Worm (Caenorhabditis elegans) whole organism, L2 larva: ENCODE measurements around the gene srbc-44.

Experiments used
- C34F6.9 ChIP-seq: fragments of 150-350 bp; optimal IDR thresholded peaks from 2 replicates; lab custom pipeline; 2014; ENCODE audit warnings: missing biosample characterization, missing genetic modification characterization
- F13H6.1 ChIP-seq: sonication (generic microtip); optimal IDR thresholded peaks from 2 replicates; lab custom pipeline; 2016; ENCODE audit warnings: missing genetic modification characterization, missing compliant biosample characterization
- R02D3.7 ChIP-seq: fragments of 150-350 bp; optimal IDR thresholded peaks from 2 replicates; lab custom pipeline; 2014; ENCODE audit warnings: missing biosample characterization, missing genetic modification characterization
- Y55F3AM.14 ChIP-seq: fragments of 200-800 bp; sonication (Bioruptor generic); optimal IDR thresholded peaks from 2 replicates; lab custom pipeline; 2018; ENCODE audit warnings: mild to moderate bottlenecking, missing genetic modification characterization, missing compliant biosample characterization
- alr-1 ChIP-seq: fragments of 150-350 bp; optimal IDR thresholded peaks from 2 replicates; lab custom pipeline; 2014; ENCODE audit warnings: missing biosample characterization, missing genetic modification characterization
- ama-1 ChIP-seq: fragments of 150-350 bp; optimal IDR thresholded peaks from 2 replicates; lab custom pipeline; 2018; ENCODE audit warnings: inconsistent platforms
- blmp-1 ChIP-seq: sonication (generic microtip); optimal IDR thresholded peaks from 2 replicates; lab custom pipeline; 2017; ENCODE audit warnings: missing genetic modification characterization, mild to moderate bottlenecking, missing compliant biosample characterization, antibody characterized with exemption, moderate library complexity; ENCODE audit not compliant: insufficient read depth
- ceh-82 ChIP-seq: fragments of 150-350 bp; optimal IDR thresholded peaks from 2 replicates; lab custom pipeline; 2014; ENCODE audit warnings: missing biosample characterization, missing genetic modification characterization
- crh-2 ChIP-seq: sonication (generic microtip); optimal IDR thresholded peaks from 2 replicates; lab custom pipeline; 2017; ENCODE audit warnings: missing biosample characterization, missing genetic modification characterization
- dmd-4 ChIP-seq: sonication (generic microtip); optimal IDR thresholded peaks from 2 replicates; lab custom pipeline; 2017; ENCODE audit warnings: missing biosample characterization, missing genetic modification characterization
- egl-27 ChIP-seq: sonication (generic microtip); optimal IDR thresholded peaks from 3 replicates; lab custom pipeline; 2017; ENCODE audit warnings: missing biosample characterization, missing genetic modification reagents, missing genetic modification characterization
- elt-1 ChIP-seq: fragments of 150-350 bp; optimal IDR thresholded peaks from 2 replicates; lab custom pipeline; 2014; ENCODE audit warnings: missing biosample characterization, missing genetic modification characterization
- elt-3 ChIP-seq: sonication (generic microtip); optimal IDR thresholded peaks from 2 replicates; lab custom pipeline; 2017; ENCODE audit warnings: missing biosample characterization, missing genetic modification characterization
- fos-1 ChIP-seq: fragments of 150-350 bp; optimal IDR thresholded peaks from 2 replicates; lab custom pipeline; 2014; ENCODE audit warnings: missing biosample characterization, missing genetic modification characterization
- gmeb-1 ChIP-seq: fragments of 150-350 bp; optimal IDR thresholded peaks from 2 replicates; lab custom pipeline; 2014; ENCODE audit warnings: missing biosample characterization, missing genetic modification characterization
- lin-11 ChIP-seq: fragments of 150-350 bp; sonication (generic microtip); optimal IDR thresholded peaks from 2 replicates; lab custom pipeline; 2014; ENCODE audit warnings: missing biosample characterization, missing genetic modification characterization, inconsistent platforms, mixed read lengths
- lin-13 ChIP-seq: fragments of 150-350 bp; optimal IDR thresholded peaks from 2 replicates; lab custom pipeline; 2014; ENCODE audit warnings: missing biosample characterization, missing genetic modification reagents, missing genetic modification characterization
- lin-39 ChIP-seq: fragments of 150-350 bp; optimal IDR thresholded peaks from 2 replicates; lab custom pipeline; 2014; ENCODE audit warnings: missing biosample characterization, missing genetic modification reagents, missing genetic modification characterization
- lsy-2 ChIP-seq, 2 experiments: fragments of 150-350 bp in 1 of 2; sonication (generic microtip) in 1 of 2; optimal IDR thresholded peaks; 2 replicates each; lab custom pipeline; 2014 to 2017; ENCODE audit warnings: missing biosample characterization in 2 of 2, missing genetic modification characterization in 2 of 2
- mab-5 ChIP-seq: fragments of 150-350 bp; optimal IDR thresholded peaks from 2 replicates; lab custom pipeline; 2014; ENCODE audit warnings: missing biosample characterization, missing genetic modification characterization
- mdl-1 ChIP-seq, 2 experiments: fragments of 150-350 bp in 1 of 2; sonication (generic microtip) in 1 of 2; optimal IDR thresholded peaks; 2 replicates each; lab custom pipeline; 2017; ENCODE audit warnings: missing biosample characterization in 2 of 2, missing genetic modification characterization in 2 of 2
- nhr-10 ChIP-seq: sonication (generic microtip); optimal IDR thresholded peaks from 2 replicates; lab custom pipeline; 2017; ENCODE audit warnings: missing biosample characterization, missing genetic modification characterization
- nhr-12 ChIP-seq: fragments of 150-350 bp; optimal IDR thresholded peaks from 2 replicates; lab custom pipeline; 2014; ENCODE audit warnings: missing biosample characterization, missing genetic modification characterization
- nhr-129 ChIP-seq: fragments of 150-350 bp; optimal IDR thresholded peaks from 2 replicates; lab custom pipeline; 2014; ENCODE audit warnings: missing biosample characterization, missing genetic modification characterization
- nhr-21 ChIP-seq: fragments of 150-350 bp; optimal IDR thresholded peaks from 2 replicates; lab custom pipeline; 2014; ENCODE audit warnings: missing biosample characterization, missing genetic modification characterization
- nhr-23 ChIP-seq: fragments of 150-350 bp; optimal IDR thresholded peaks from 2 replicates; lab custom pipeline; 2014; ENCODE audit warnings: missing biosample characterization, missing genetic modification reagents, missing genetic modification characterization
- nhr-237 ChIP-seq: fragments of 150-350 bp; optimal IDR thresholded peaks from 2 replicates; lab custom pipeline; 2014; ENCODE audit warnings: missing biosample characterization, missing genetic modification characterization
- nhr-25 ChIP-seq: fragments of 150-350 bp; sonication (generic microtip); optimal IDR thresholded peaks from 3 replicates; lab custom pipeline; 2014; ENCODE audit warnings: missing biosample characterization, missing genetic modification characterization
- nhr-77 ChIP-seq: fragments of 150-350 bp; optimal IDR thresholded peaks from 2 replicates; lab custom pipeline; 2014; ENCODE audit warnings: missing biosample characterization, missing genetic modification characterization
- sem-4 ChIP-seq: fragments of 150-350 bp; optimal IDR thresholded peaks from 2 replicates; lab custom pipeline; 2014; ENCODE audit warnings: missing biosample characterization, missing genetic modification reagents, missing genetic modification characterization
- skn-1 ChIP-seq: sonication (generic microtip); optimal IDR thresholded peaks from 2 replicates; lab custom pipeline; 2017; ENCODE audit warnings: missing biosample characterization, missing genetic modification characterization
- sma-9 ChIP-seq, 2 experiments: fragments of 150-350 bp in 1 of 2; sonication (generic microtip) in 1 of 2; optimal IDR thresholded peaks; 2 replicates each; lab custom pipeline; 2014 to 2016; ENCODE audit warnings: missing genetic modification characterization in 2 of 2, mild to moderate bottlenecking in 1 of 2, missing biosample characterization in 1 of 2, missing compliant biosample characterization in 1 of 2, missing genetic modification reagents in 1 of 2, moderate library complexity in 1 of 2
- snpc-4 ChIP-seq: fragments of 150-350 bp; optimal IDR thresholded peaks from 2 replicates; lab custom pipeline; 2014; ENCODE audit warnings: missing biosample characterization, missing genetic modification characterization
- unc-39 ChIP-seq: fragments of 150-350 bp; optimal IDR thresholded peaks from 2 replicates; lab custom pipeline; 2014; ENCODE audit warnings: missing biosample characterization, missing genetic modification characterization
- unc-55 ChIP-seq: fragments of 150-350 bp; sonication (generic microtip); optimal IDR thresholded peaks from 3 replicates; lab custom pipeline; 2014; ENCODE audit warnings: missing biosample characterization, missing genetic modification reagents, missing genetic modification characterization
- unc-62 ChIP-seq: fragments of 150-350 bp; optimal IDR thresholded peaks from 2 replicates; lab custom pipeline; 2014; ENCODE audit warnings: missing biosample characterization, missing genetic modification reagents, missing genetic modification characterization
- zag-1 ChIP-seq: fragments of 150-350 bp; optimal IDR thresholded peaks from 2 replicates; lab custom pipeline; 2014; ENCODE audit warnings: missing biosample characterization, missing genetic modification characterization
- ztf-1 ChIP-seq: fragments of 200-800 bp; sonication (Bioruptor generic); conservative IDR thresholded peaks from 2 replicates; pipeline ENCODE4 v1.3.6; 2022; ENCODE audit warnings: missing genetic modification characterization, missing compliant biosample characterization
- ztf-11 ChIP-seq: sonication (generic microtip); optimal IDR thresholded peaks from 2 replicates; lab custom pipeline; 2017; ENCODE audit warnings: missing biosample characterization, missing genetic modification characterization
- ztf-4 ChIP-seq: fragments of 150-350 bp; optimal IDR thresholded peaks from 2 replicates; lab custom pipeline; 2014; ENCODE audit warnings: missing biosample characterization, missing genetic modification characterization

Gene srbc-44

DNA sequence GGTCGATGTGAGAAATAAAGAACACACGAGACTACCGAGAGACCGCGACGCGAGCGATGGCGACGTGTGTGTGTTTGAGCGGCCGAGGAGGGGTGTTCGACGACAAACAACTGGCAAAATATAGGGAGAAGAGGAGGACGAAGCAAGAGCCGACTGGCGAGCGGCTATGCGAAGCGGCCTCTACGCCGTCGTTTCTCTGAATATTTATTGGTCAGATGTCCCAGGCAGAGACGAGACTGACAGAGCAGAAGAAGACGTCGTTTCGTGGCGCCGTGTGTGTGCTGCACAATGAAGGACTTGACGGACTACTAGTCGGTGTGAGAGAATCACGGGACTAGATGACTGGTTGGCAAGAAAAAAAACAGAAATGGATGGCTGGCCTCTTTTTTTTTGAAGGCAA lies 30.8 kb upstream of the srbc-44 start (continued):
- TF ChIP-seq gmeb-1 (tag; lab: Kevin White, UChicago) (no peak), sem-4 (tag; lab: Kevin White, UChicago) (no peak), ceh-82 (no peak), sma-9 (GFP tag; optimal IDR thresholded peaks at IDR 0.05; lab: Kevin White, UChicago) (no peak), sma-9 (tag; optimal IDR thresholded peaks at IDR 0.05; lab: Kevin White, UChicago) (no peak), Y55F3AM.14 (GFP tag; lab: Kevin White, UChicago) (no peak), nhr-12 (tag; lab: Kevin White, UChicago) (no peak), elt-3 (tag; lab: Kevin White, UChicago) (no peak), ztf-4 (tag; lab: Kevin White, UChicago) (no peak), alr-1 (no peak), lin-11 (tag; lab: Kevin White, UChicago) (peak; percentile 80), C34F6.9 (tag; lab: Kevin White, UChicago) (peak; percentile 43)
- TF ChIP-seq, all 48 proteins: peak for 10

DNA sequence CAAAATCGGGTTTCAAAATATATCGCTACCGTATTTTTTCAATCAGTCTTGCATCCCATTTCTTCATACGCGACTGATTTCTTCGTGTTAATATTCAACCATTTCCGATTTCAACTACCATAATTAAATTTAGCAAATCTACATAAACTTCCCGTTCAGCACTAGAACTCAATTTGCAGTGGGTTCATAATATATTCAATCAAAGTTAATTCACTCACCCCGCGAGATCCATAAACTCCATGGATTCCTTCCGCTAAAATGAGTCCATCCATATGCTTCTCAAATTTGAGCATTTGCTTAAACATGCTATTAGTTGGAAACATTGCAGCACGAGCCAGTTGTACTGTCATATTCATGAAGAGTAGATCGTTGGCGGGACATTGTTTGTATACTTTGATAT lies 30.1 kb upstream of the srbc-44 start:
- no peak for TF ChIP-seq nhr-77 (tag; lab: Kevin White, UChicago)

DNA sequence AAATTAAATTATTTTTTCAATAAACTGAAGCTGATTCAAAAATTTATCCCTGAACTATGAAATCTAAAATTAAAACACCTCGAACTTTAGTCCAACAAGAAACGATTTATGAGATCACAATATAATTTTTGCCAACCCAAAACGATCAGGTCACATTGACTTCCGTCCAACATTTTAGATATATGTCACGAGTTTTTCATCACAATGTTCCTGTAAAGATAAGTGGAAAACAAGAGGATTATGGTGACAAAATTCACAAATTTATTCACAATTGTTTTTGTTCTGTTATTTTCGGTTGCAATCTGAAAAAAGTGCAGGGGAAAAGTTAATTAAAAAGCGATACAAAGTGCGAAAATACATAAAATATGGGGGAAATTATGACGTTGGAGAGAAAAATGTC lies 28.3 kb upstream of the srbc-44 start:
- TF ChIP-seq unc-55 (GFP tag; lab: Kevin White, UChicago) (no peak), nhr-237 (tag; lab: Kevin White, UChicago) (no peak), F13H6.1 (no peak), alr-1 (no peak), skn-1 (tag; lab: Kevin White, UChicago) (no peak), blmp-1 (tag; lab: Kevin White, UChicago) (no peak), egl-27 (tag; lab: Kevin White, UChicago) (no peak), sem-4 (tag; lab: Kevin White, UChicago) (peak; percentile 19), gmeb-1 (tag; lab: Kevin White, UChicago) (no peak), nhr-12 (tag; lab: Kevin White, UChicago) (no peak), ceh-82 (no peak), R02D3.7 (no peak), ztf-4 (tag; lab: Kevin White, UChicago) (peak; percentile 10), nhr-77 (tag; lab: Kevin White, UChicago) (no peak), nhr-23 (no peak)

DNA sequence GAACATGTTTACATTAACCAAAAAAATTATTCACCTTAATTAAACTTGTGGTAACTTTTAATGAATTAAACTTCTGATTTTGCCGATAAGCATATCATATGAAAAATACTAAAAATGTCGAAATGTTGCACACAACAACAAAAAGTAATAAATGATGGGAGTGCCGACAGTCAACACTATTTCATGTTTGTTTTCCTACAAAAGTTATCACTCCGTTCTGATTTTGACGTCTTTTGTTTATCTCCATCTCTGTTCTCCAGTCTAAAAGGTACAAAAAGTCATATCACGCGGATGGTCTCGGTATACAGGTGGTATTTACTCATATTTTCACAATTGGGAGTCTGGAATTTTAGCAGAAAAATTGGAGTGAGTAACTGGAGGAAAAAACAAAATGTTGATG lies 27.0 kb upstream of the srbc-44 start:
- no peak for TF ChIP-seq unc-62 (GFP tag; lab: Kevin White, UChicago)
- TF ChIP-seq C34F6.9 (tag; lab: Kevin White, UChicago): no peak
- TF ChIP-seq, all 48 proteins: peak for 0

DNA sequence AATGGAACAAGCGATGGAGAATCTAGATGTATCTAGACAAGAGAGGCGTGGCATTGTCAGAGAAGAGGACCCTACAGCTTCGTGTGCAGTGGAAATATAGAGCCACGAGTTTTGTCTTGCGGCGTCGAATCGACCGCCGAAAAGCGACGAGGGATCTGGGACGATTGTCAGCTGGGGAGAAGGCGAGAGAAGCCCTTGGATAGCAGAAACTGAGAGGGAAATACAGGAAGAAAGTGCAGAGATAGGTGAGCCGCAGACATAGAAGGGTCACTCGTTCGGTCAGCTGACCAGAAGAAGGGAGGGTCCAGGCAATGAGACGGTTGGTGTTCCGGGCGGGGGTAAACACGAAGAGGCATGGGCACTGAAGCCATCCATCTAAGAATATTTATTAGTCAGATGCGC lies 26.1 kb upstream of the srbc-44 start:
- peak; percentile 40 for TF ChIP-seq zag-1 (tag; lab: Kevin White, UChicago)
- TF ChIP-seq ztf-11: no peak
- no peak for TF ChIP-seq elt-3 (tag; lab: Kevin White, UChicago)
- TF ChIP-seq lin-13 (GFP tag; lab: Kevin White, UChicago): peak; percentile 40
- TF ChIP-seq nhr-25 (tag; lab: Kevin White, UChicago): no peak
- peak; percentile 12 for TF ChIP-seq gmeb-1 (tag; lab: Kevin White, UChicago)
- peak; percentile 14 to 65 for TF ChIP-seq mdl-1 (tag; optimal IDR thresholded peaks at IDR 0.05; lab: Kevin White, UChicago)
- TF ChIP-seq F13H6.1: peak; percentile 91
- peak; percentile 69 for TF ChIP-seq Y55F3AM.14 (GFP tag; lab: Kevin White, UChicago)
- TF ChIP-seq mab-5 (tag; lab: Kevin White, UChicago): peak; percentile 86
- peak; percentile 87 for TF ChIP-seq sma-9 (GFP tag; optimal IDR thresholded peaks at IDR 0.05; lab: Kevin White, UChicago)
- no peak for TF ChIP-seq sma-9 (tag; optimal IDR thresholded peaks at IDR 0.05; lab: Kevin White, UChicago)
- no peak for TF ChIP-seq dmd-4
- TF ChIP-seq ama-1 (lab: Kevin White, UChicago): no peak
- TF ChIP-seq C34F6.9 (tag; lab: Kevin White, UChicago): peak; percentile 88
- no peak for TF ChIP-seq ztf-1 (GFP tag; lab: Robert Waterston, UW)
- TF ChIP-seq snpc-4 (tag; lab: Kevin White, UChicago): peak; percentile 55
- TF ChIP-seq nhr-10 (tag; lab: Kevin White, UChicago): no peak
- TF ChIP-seq lin-11 (tag; lab: Kevin White, UChicago): peak; percentile 77
- peak; percentile 63 for TF ChIP-seq ztf-4 (tag; lab: Kevin White, UChicago)
- TF ChIP-seq crh-2 (tag; lab: Kevin White, UChicago): peak; percentile 7
- TF ChIP-seq egl-27 (tag; lab: Kevin White, UChicago): peak; percentile 64
- peak; percentile 32 for TF ChIP-seq lin-39 (tag; lab: Kevin White, UChicago)
- TF ChIP-seq sem-4 (tag; lab: Kevin White, UChicago): peak; percentile 60
- no peak for TF ChIP-seq elt-1
- TF ChIP-seq nhr-21: no peak
- peak; percentile 84 for TF ChIP-seq nhr-129
- TF ChIP-seq blmp-1 (tag; lab: Kevin White, UChicago): no peak
- no peak for TF ChIP-seq fos-1 (tag; lab: Kevin White, UChicago)
- TF ChIP-seq unc-39: peak; percentile 4
- peak; percentile 42 for TF ChIP-seq unc-55 (GFP tag; lab: Kevin White, UChicago)
- TF ChIP-seq lsy-2 (tag; optimal IDR thresholded peaks at IDR 0.05; lab: Kevin White, UChicago): peak in 1 of 2 experiments; percentile 79
